Fruit fly (Drosophila melanogaster) whole organism, adult: ENCODE measurements around the gene knk.

Experiments used
- CG11617 ChIP-seq: fragments of 200-800 bp; sonication (Bioruptor generic); optimal IDR thresholded peaks from 2 replicates; lab custom pipeline; 2017; ENCODE audit warnings: mild to moderate bottlenecking, missing biosample characterization, missing genetic modification reagents, missing genetic modification characterization
- CG12768 ChIP-seq: fragments of 200-800 bp; sonication (Bioruptor generic); optimal IDR thresholded peaks from 2 replicates; lab custom pipeline; 2017; ENCODE audit warnings: missing biosample characterization, missing genetic modification characterization, mild to moderate bottlenecking, moderate library complexity, missing genetic modification reagents
- CG14711 ChIP-seq: fragments of 200-800 bp; sonication (Bioruptor generic); optimal IDR thresholded peaks from 2 replicates; lab custom pipeline; 2018; ENCODE audit warnings: missing biosample characterization, mild to moderate bottlenecking, missing genetic modification characterization, moderate library complexity
- CG1620 ChIP-seq: fragments of 200-800 bp; sonication (Bioruptor generic); optimal IDR thresholded peaks from 2 replicates; lab custom pipeline; 2016; ENCODE audit warnings: missing biosample characterization, missing genetic modification characterization
- CG33017 ChIP-seq: fragments of 200-800 bp; sonication (Bioruptor generic); optimal IDR thresholded peaks from 2 replicates; lab custom pipeline; 2018; ENCODE audit warnings: missing biosample characterization, mild to moderate bottlenecking, missing genetic modification characterization, moderate library complexity
- CG5204 ChIP-seq: fragments of 200-800 bp; sonication (Bioruptor generic); optimal IDR thresholded peaks from 2 replicates; lab custom pipeline; 2016; ENCODE audit warnings: missing biosample characterization, missing genetic modification characterization
- CG7045 ChIP-seq: fragments of 200-800 bp; sonication (Bioruptor generic); optimal IDR thresholded peaks from 2 replicates; lab custom pipeline; 2017; ENCODE audit warnings: missing biosample characterization, mild to moderate bottlenecking, missing genetic modification characterization
- CG7101 ChIP-seq: fragments of 200-800 bp; sonication (Bioruptor generic); optimal IDR thresholded peaks from 2 replicates; lab custom pipeline; 2018; ENCODE audit warnings: missing biosample characterization, mild to moderate bottlenecking, missing genetic modification characterization, moderate library complexity
- Clk ChIP-seq: fragments of 200-800 bp; sonication (Bioruptor generic); optimal IDR thresholded peaks from 2 replicates; lab custom pipeline; 2017; ENCODE audit warnings: missing biosample characterization, missing genetic modification characterization
- Crg-1 ChIP-seq: fragments of 200-800 bp; sonication (Bioruptor generic); optimal IDR thresholded peaks from 2 replicates; lab custom pipeline; 2016; ENCODE audit warnings: missing biosample characterization, missing genetic modification characterization
- Hr96 ChIP-seq: fragments of 200-800 bp; sonication (Bioruptor generic); optimal IDR thresholded peaks from 2 replicates; lab custom pipeline; 2016; ENCODE audit warnings: missing biosample characterization, missing genetic modification characterization
- Mnt ChIP-seq: fragments of 200-800 bp; sonication (Bioruptor generic); optimal IDR thresholded peaks from 2 replicates; lab custom pipeline; 2016; ENCODE audit warnings: missing biosample characterization, mild to moderate bottlenecking, missing genetic modification characterization
- bab1 ChIP-seq: fragments of 200-800 bp; sonication (Bioruptor generic); optimal IDR thresholded peaks from 3 replicates; lab custom pipeline; 2019; ENCODE audit warnings: missing biosample characterization, mild to moderate bottlenecking, missing genetic modification characterization, moderate library complexity
- cic ChIP-seq: fragments of 200-800 bp; sonication (Bioruptor generic); optimal IDR thresholded peaks from 2 replicates; lab custom pipeline; 2017; ENCODE audit warnings: missing biosample characterization, mild to moderate bottlenecking, missing genetic modification characterization, moderate library complexity
- cnc ChIP-seq, 2 experiments: fragments of >200 bp; optimal IDR thresholded peaks; 2 replicates each; lab custom pipeline; 2017
- kay ChIP-seq: fragments of 200-800 bp; sonication (Bioruptor generic); peaks from one replicate; lab custom pipeline; 2016; ENCODE audit warnings: missing biosample characterization, missing genetic modification characterization, borderline replicate concordance
- ovo ChIP-seq: fragments of 200-800 bp; sonication (Bioruptor generic); optimal IDR thresholded peaks from 2 replicates; lab custom pipeline; 2016; ENCODE audit warnings: missing biosample characterization, missing genetic modification characterization
- pad ChIP-seq: fragments of 200-800 bp; sonication (Bioruptor generic); optimal IDR thresholded peaks from 3 replicates; lab custom pipeline; 2017; ENCODE audit warnings: missing biosample characterization, missing genetic modification characterization, mild to moderate bottlenecking, moderate library complexity, missing genetic modification reagents
- tj ChIP-seq: fragments of 200-800 bp; sonication (Bioruptor generic); optimal IDR thresholded peaks from 3 replicates; lab custom pipeline; 2017; ENCODE audit warnings: missing biosample characterization, mild to moderate bottlenecking, missing genetic modification characterization, moderate library complexity
- toe ChIP-seq: fragments of 200-800 bp; sonication (Bioruptor generic); optimal IDR thresholded peaks from 2 replicates; lab custom pipeline; 2016; ENCODE audit warnings: missing biosample characterization, missing genetic modification characterization

knk gene

dm6 chr3R:10130975-10131529 lies 5.6 kb upstream of the knk start:
- TF ChIP-seq kay, result peak; percentile 12
- TF ChIP-seq Crg-1 (GFP tag; lab: Kevin White, UChicago), result peak; percentile 27
- peak; percentile 31 for TF ChIP-seq CG7101 (tag; lab: Kevin White, UChicago)
- TF ChIP-seq CG11617 (GFP tag; lab: Kevin White, UChicago), result no peak
- no peak for TF ChIP-seq toe (GFP tag; lab: Kevin White, UChicago)
- TF ChIP-seq cnc (optimal IDR thresholded peaks at IDR 0.05; lab: Kevin White, UChicago), result no peak
- peak; percentile 34 for TF ChIP-seq CG12768 (GFP tag; lab: Kevin White, UChicago)
- TF ChIP-seq Clk (GFP tag; lab: Kevin White, UChicago), result no peak
- TF ChIP-seq ovo (GFP tag; lab: Kevin White, UChicago), result no peak
- TF ChIP-seq tj (GFP tag; lab: Kevin White, UChicago), result no peak
- peak; percentile 39 for TF ChIP-seq CG33017 (tag; lab: Kevin White, UChicago)
- TF ChIP-seq cic (GFP tag; lab: Kevin White, UChicago), result peak; percentile 46
- TF ChIP-seq CG1620 (GFP tag; lab: Kevin White, UChicago), result peak; percentile 3
- no peak for TF ChIP-seq CG7045
- TF ChIP-seq pad, result peak; percentile 12
- TF ChIP-seq CG14711 (tag; lab: Kevin White, UChicago), result no peak
- no peak for TF ChIP-seq bab1 (GFP tag; lab: Kevin White, UChicago)

DNA sequence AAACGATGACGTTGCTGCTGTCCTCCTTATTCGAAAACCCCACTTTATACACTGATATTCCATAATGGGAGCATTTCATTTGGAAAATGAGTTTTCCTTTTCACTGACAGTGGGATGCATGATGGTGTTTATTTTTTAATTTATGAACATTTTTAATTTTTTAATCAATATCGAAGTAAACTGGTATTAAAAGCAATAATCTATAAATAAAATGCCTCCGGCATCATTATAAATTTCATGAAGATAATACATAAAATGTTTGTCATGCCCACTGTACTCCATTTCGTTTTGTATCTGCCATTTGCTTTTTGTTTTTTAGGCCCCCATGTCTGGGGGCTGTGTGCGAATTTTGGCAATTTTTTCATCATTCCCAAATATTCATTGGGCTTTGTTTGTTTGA lies 4.6 kb upstream of the knk start:
- TF ChIP-seq cic (GFP tag; lab: Kevin White, UChicago) (no peak), CG33017 (tag; lab: Kevin White, UChicago) (peak; percentile 3), CG14711 (tag; lab: Kevin White, UChicago) (peak; percentile 21), bab1 (GFP tag; lab: Kevin White, UChicago) (peak; percentile 29)

DNA sequence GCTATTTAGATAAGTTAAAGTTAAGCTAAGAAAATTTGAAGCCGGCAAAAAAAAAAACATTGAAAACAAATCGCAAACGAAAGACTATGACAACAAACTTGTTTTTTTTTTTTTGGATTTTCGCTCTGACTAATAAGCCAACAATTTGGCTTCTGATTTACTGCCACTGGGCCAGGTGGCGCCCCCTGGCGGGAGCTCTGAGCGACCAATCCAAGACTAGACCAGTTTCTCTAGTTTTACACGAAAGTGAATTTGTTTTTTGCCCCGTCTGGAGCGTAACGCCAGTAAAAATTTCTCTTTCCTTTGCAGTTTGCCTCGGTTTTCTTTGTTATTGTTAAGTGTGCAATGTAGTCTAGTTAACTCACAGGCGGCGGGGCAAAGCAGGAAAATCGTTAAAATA lies 700 bp downstream of the knk start:
- TF ChIP-seq toe (GFP tag; lab: Kevin White, UChicago) (no peak), CG7045 (no peak), tj (GFP tag; lab: Kevin White, UChicago) (no peak), CG33017 (tag; lab: Kevin White, UChicago) (no peak), CG12768 (GFP tag; lab: Kevin White, UChicago) (no peak), bab1 (GFP tag; lab: Kevin White, UChicago) (no peak), cnc (optimal IDR thresholded peaks at IDR 0.05; lab: Kevin White, UChicago) (no peak), Hr96 (GFP tag; lab: Kevin White, UChicago) (no peak), Crg-1 (GFP tag; lab: Kevin White, UChicago) (no peak), ovo (GFP tag; lab: Kevin White, UChicago) (no peak), kay (no peak), cic (GFP tag; lab: Kevin White, UChicago) (no peak), Mnt (GFP tag; lab: Kevin White, UChicago) (no peak), CG5204 (GFP tag; lab: Kevin White, UChicago) (no peak), CG1620 (GFP tag; lab: Kevin White, UChicago) (no peak), CG14711 (tag; lab: Kevin White, UChicago) (no peak), pad (no peak)

dm6 chr3R:10121266-10121904 lies 4.1 kb downstream of the knk start, which contains the start of the genes gammaSnap2 and ATPsynepsilonL:
TSS of gene gammaSnap2 (minus strand) at chr3R:10121400.
TSS of gene ATPsynepsilonL (plus strand) at chr3R:10121773.
- no peak for TF ChIP-seq CG12768 (GFP tag; lab: Kevin White, UChicago)

dm6 chr3R:10119592-10119991 lies 5.9 kb downstream of the knk start:
- TF ChIP-seq CG1620 (GFP tag; lab: Kevin White, UChicago), result no peak
- no peak for TF ChIP-seq CG14711 (tag; lab: Kevin White, UChicago)
- no peak for TF ChIP-seq Hr96 (GFP tag; lab: Kevin White, UChicago)
- TF ChIP-seq pad, result peak; percentile 40
- peak; percentile 3 for TF ChIP-seq CG7101 (tag; lab: Kevin White, UChicago)
- TF ChIP-seq ovo (GFP tag; lab: Kevin White, UChicago), result no peak
- TF ChIP-seq toe (GFP tag; lab: Kevin White, UChicago), result no peak
- no peak for TF ChIP-seq Clk (GFP tag; lab: Kevin White, UChicago)
- no peak for TF ChIP-seq CG11617 (GFP tag; lab: Kevin White, UChicago)
- no peak for TF ChIP-seq cnc (optimal IDR thresholded peaks at IDR 0.05; lab: Kevin White, UChicago)
- TF ChIP-seq CG5204 (GFP tag; lab: Kevin White, UChicago), result no peak
- peak; percentile 86 for TF ChIP-seq kay
- TF ChIP-seq CG7045, result peak; percentile 31
- no peak for TF ChIP-seq bab1 (GFP tag; lab: Kevin White, UChicago)
- peak; percentile 70 for TF ChIP-seq CG12768 (GFP tag; lab: Kevin White, UChicago)
- TF ChIP-seq cic (GFP tag; lab: Kevin White, UChicago), result peak; percentile 86
- no peak for TF ChIP-seq tj (GFP tag; lab: Kevin White, UChicago)
- TF ChIP-seq Mnt (GFP tag; lab: Kevin White, UChicago), result peak; percentile 45
- no peak for TF ChIP-seq CG33017 (tag; lab: Kevin White, UChicago)
- TF ChIP-seq Crg-1 (GFP tag; lab: Kevin White, UChicago), result no peak

DNA sequence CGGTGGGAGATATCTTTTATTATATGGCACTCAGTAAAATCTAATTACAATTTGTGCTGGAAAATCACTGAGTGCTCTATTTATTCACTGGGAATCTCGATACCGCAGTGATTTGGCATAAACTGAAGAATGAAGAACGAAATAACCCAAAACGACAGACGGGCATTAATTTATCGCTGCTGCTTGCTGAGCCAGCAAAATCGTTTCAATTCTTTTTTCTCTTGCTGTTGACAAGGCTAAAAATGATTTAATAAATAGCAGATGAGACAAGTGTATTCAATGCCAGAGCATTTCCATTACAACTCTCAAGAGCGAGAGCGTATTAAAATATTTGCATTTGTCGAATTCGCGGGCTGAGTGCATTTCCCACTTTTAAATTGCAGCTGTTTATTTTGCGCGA lies 9.7 kb downstream of the knk start:
- TF ChIP-seq tj (GFP tag; lab: Kevin White, UChicago), result peak; percentile 96
- no peak for TF ChIP-seq Clk (GFP tag; lab: Kevin White, UChicago)
- TF ChIP-seq pad, result no peak
- no peak for TF ChIP-seq toe (GFP tag; lab: Kevin White, UChicago)
- TF ChIP-seq Mnt (GFP tag; lab: Kevin White, UChicago), result no peak
